Worm (Caenorhabditis elegans) whole organism, L1 larva: ENCODE data around the gene T10B5.8.

Source experiments
- C04F5.9 ChIP-seq: sonication (generic microtip); optimal IDR thresholded peaks from 2 replicates; lab custom pipeline; 2016; ENCODE audit warnings: missing genetic modification characterization, missing compliant biosample characterization
- C34B4.2 ChIP-seq: sonication (generic microtip); optimal IDR thresholded peaks from 2 replicates; lab custom pipeline; 2017; ENCODE audit warnings: mild to moderate bottlenecking, missing genetic modification characterization, missing compliant biosample characterization
- F16B12.6 ChIP-seq: fragments of 150-350 bp; optimal IDR thresholded peaks from 2 replicates; lab custom pipeline; 2014; ENCODE audit warnings: missing biosample characterization, missing genetic modification characterization
- Y116A8C.19 ChIP-seq: sonication (generic microtip); optimal IDR thresholded peaks from 2 replicates; lab custom pipeline; 2016; ENCODE audit warnings: missing compliant biosample characterization, missing genetic modification characterization, borderline replicate concordance
- aha-1 ChIP-seq: fragments of 150-350 bp; optimal IDR thresholded peaks from 2 replicates; lab custom pipeline; 2014; ENCODE audit warnings: missing biosample characterization, missing genetic modification characterization
- alr-1 ChIP-seq: fragments of 200-800 bp; sonication (Bioruptor generic); optimal IDR thresholded peaks from 2 replicates; lab custom pipeline; 2018; ENCODE audit warnings: borderline replicate concordance, mild to moderate bottlenecking, missing genetic modification characterization, missing compliant biosample characterization
- aly-2 ChIP-seq: fragments of 150-350 bp; optimal IDR thresholded peaks from 2 replicates; lab custom pipeline; 2014; ENCODE audit warnings: missing biosample characterization, missing genetic modification characterization
- ceh-63 ChIP-seq: fragments of 200-800 bp; sonication (Bioruptor generic); optimal IDR thresholded peaks from 2 replicates; lab custom pipeline; 2018; ENCODE audit warnings: mild to moderate bottlenecking, missing genetic modification characterization, missing compliant biosample characterization
- ceh-82 ChIP-seq, 3 experiments: fragments of 150-350 bp in 1 of 3; sonication (generic microtip) in 2 of 3; optimal IDR thresholded peaks; 2 replicates each; lab custom pipeline; 2014 to 2017; ENCODE audit warnings: missing biosample characterization in 3 of 3, missing genetic modification characterization in 3 of 3
- ceh-90 ChIP-seq: sonication (generic microtip); optimal IDR thresholded peaks from 2 replicates; lab custom pipeline; 2016; ENCODE audit warnings: missing genetic modification characterization, missing compliant biosample characterization
- dpl-1 ChIP-seq, 3 experiments: fragments of 150-350 bp in 2 of 3; sonication (generic microtip) in 1 of 3; optimal IDR thresholded peaks; 2 replicates each; lab custom pipeline; 2014 to 2017; ENCODE audit warnings: missing biosample characterization in 3 of 3, missing genetic modification characterization in 3 of 3, missing genetic modification reagents in 3 of 3
- dsc-1 ChIP-seq: sonication (generic microtip); optimal IDR thresholded peaks from 2 replicates; lab custom pipeline; 2016; ENCODE audit warnings: mild to moderate bottlenecking, missing genetic modification characterization, missing compliant biosample characterization
- efl-1 ChIP-seq, 4 experiments: fragments of 150-350 bp; optimal IDR thresholded peaks in 3 of 4; peaks in 1 of 4; 1 replicate in 1 of 4; 2 replicates in 3 of 4; lab custom pipeline; 2014; ENCODE audit warnings: missing biosample characterization in 2 of 4, missing genetic modification characterization in 2 of 4, missing genetic modification reagents in 2 of 4
- efl-3 ChIP-seq: fragments of 200-800 bp; sonication (Bioruptor generic); optimal IDR thresholded peaks from 2 replicates; lab custom pipeline; 2018; ENCODE audit warnings: mild to moderate bottlenecking, missing genetic modification characterization, missing compliant biosample characterization
- egl-27 ChIP-seq, 2 experiments: fragments of 150-350 bp in 1 of 2; sonication (generic microtip); optimal IDR thresholded peaks; 3 replicates each; lab custom pipeline; 2017 to 2018; ENCODE audit warnings: missing biosample characterization in 2 of 2, missing genetic modification characterization in 2 of 2, missing genetic modification reagents in 2 of 2
- elt-2 ChIP-seq: sonication (generic microtip); optimal IDR thresholded peaks from 2 replicates; lab custom pipeline; 2016; ENCODE audit warnings: missing genetic modification characterization, mild to moderate bottlenecking, inconsistent platforms, missing compliant biosample characterization, missing genetic modification reagents
- elt-3 ChIP-seq, 6 experiments: fragments of 150-350 bp in 1 of 6; sonication (generic microtip); optimal IDR thresholded peaks; 2 replicates each; lab custom pipeline; 2017 to 2018; ENCODE audit warnings: missing biosample characterization in 6 of 6, missing genetic modification characterization in 6 of 6, inconsistent platforms in 1 of 6
- fkh-4 ChIP-seq: sonication (generic microtip); optimal IDR thresholded peaks from 2 replicates; lab custom pipeline; 2016; ENCODE audit warnings: missing compliant biosample characterization, missing genetic modification characterization, borderline replicate concordance
- hlh-17 ChIP-seq: fragments of 200-800 bp; sonication (Bioruptor generic); optimal IDR thresholded peaks from 2 replicates; lab custom pipeline; 2018; ENCODE audit warnings: missing genetic modification characterization, mild to moderate bottlenecking, missing compliant biosample characterization, moderate library complexity, borderline replicate concordance
- hlh-4 ChIP-seq: sonication (generic microtip); optimal IDR thresholded peaks from 2 replicates; lab custom pipeline; 2016; ENCODE audit warnings: mild to moderate bottlenecking, missing genetic modification characterization, missing compliant biosample characterization
- irx-1 ChIP-seq: sonication (generic microtip); optimal IDR thresholded peaks from 2 replicates; lab custom pipeline; 2016; ENCODE audit warnings: missing genetic modification characterization, missing compliant biosample characterization
- isw-1 ChIP-seq: fragments of 200-800 bp; sonication (Bioruptor generic); IDR thresholded peaks from 2 replicates; pipeline ENCODE4 v1.3.6; 2022; ENCODE audit warnings: missing genetic modification characterization, missing compliant biosample characterization
- jun-1 ChIP-seq: fragments of 150-350 bp; optimal IDR thresholded peaks from 2 replicates; lab custom pipeline; 2014; ENCODE audit warnings: missing biosample characterization, missing genetic modification reagents, missing genetic modification characterization
- lin-13 ChIP-seq: fragments of 150-350 bp; optimal IDR thresholded peaks from 2 replicates; lab custom pipeline; 2014; ENCODE audit warnings: missing biosample characterization, missing genetic modification reagents, missing genetic modification characterization
- lin-14 ChIP-seq: fragments of 200-800 bp; sonication (Bioruptor generic); optimal IDR thresholded peaks from 2 replicates; lab custom pipeline; 2018; ENCODE audit warnings: mild to moderate bottlenecking, missing genetic modification characterization, moderate library complexity, missing compliant biosample characterization
- lin-15B ChIP-seq: fragments of 150-350 bp; sonication (generic microtip); optimal IDR thresholded peaks from 3 replicates; lab custom pipeline; 2014; ENCODE audit warnings: missing biosample characterization, missing genetic modification characterization
- lin-39 ChIP-seq: fragments of 150-350 bp; optimal IDR thresholded peaks from 2 replicates; lab custom pipeline; 2014; ENCODE audit warnings: missing biosample characterization, missing genetic modification reagents, missing genetic modification characterization
- mab-9 ChIP-seq: fragments of 200-800 bp; sonication (Bioruptor generic); IDR thresholded peaks from 2 replicates; pipeline ENCODE4 v1.3.6; 2022; ENCODE audit warnings: missing genetic modification reagents, missing genetic modification characterization, missing compliant biosample characterization
- mef-2 ChIP-seq: fragments of 150-350 bp; optimal IDR thresholded peaks from 2 replicates; lab custom pipeline; 2014; ENCODE audit warnings: missing biosample characterization, missing genetic modification characterization
- mep-1 ChIP-seq: fragments of 150-350 bp; optimal IDR thresholded peaks from 2 replicates; lab custom pipeline; 2014; ENCODE audit warnings: missing biosample characterization, missing genetic modification characterization
- nhr-12 ChIP-seq: sonication (generic microtip); optimal IDR thresholded peaks from 2 replicates; lab custom pipeline; 2017; ENCODE audit warnings: missing biosample characterization, missing genetic modification characterization
- nhr-19 ChIP-seq: fragments of 200-800 bp; sonication (Bioruptor generic); conservative IDR thresholded peaks from 2 replicates; pipeline ENCODE4 v1.3.6; 2022; ENCODE audit warnings: missing genetic modification characterization, missing compliant biosample characterization
- nhr-20 ChIP-seq: sonication (generic microtip); optimal IDR thresholded peaks from 2 replicates; lab custom pipeline; 2016; ENCODE audit warnings: mild to moderate bottlenecking, missing genetic modification characterization, missing compliant biosample characterization
- nhr-237 ChIP-seq: fragments of 150-350 bp; optimal IDR thresholded peaks from 2 replicates; lab custom pipeline; 2014; ENCODE audit warnings: missing biosample characterization, missing genetic modification characterization
- nhr-28 ChIP-seq: fragments of 150-350 bp; optimal IDR thresholded peaks from 2 replicates; lab custom pipeline; 2014; ENCODE audit warnings: missing biosample characterization, missing genetic modification characterization
- nhr-71 ChIP-seq: sonication (generic microtip); optimal IDR thresholded peaks from 2 replicates; lab custom pipeline; 2016; ENCODE audit warnings: mild to moderate bottlenecking, missing genetic modification characterization, moderate library complexity, missing compliant biosample characterization
- nhr-77 ChIP-seq: fragments of 150-350 bp; optimal IDR thresholded peaks from 2 replicates; lab custom pipeline; 2014; ENCODE audit warnings: missing biosample characterization, missing genetic modification characterization
- nhr-85 ChIP-seq: sonication (generic microtip); peaks from one replicate; lab custom pipeline; 2016; ENCODE audit warnings: missing genetic modification characterization, inconsistent platforms, missing compliant biosample characterization
- nhr-90 ChIP-seq: sonication (generic microtip); optimal IDR thresholded peaks from 2 replicates; lab custom pipeline; 2016; ENCODE audit warnings: mild to moderate bottlenecking, missing genetic modification characterization, missing compliant biosample characterization; ENCODE audit not compliant: poor library complexity
- pqm-1 ChIP-seq: sonication (generic microtip); optimal IDR thresholded peaks from 3 replicates; lab custom pipeline; 2017; ENCODE audit warnings: missing biosample characterization, missing genetic modification characterization
- rnt-1 ChIP-seq: sonication (generic microtip); optimal IDR thresholded peaks from 2 replicates; lab custom pipeline; 2016; ENCODE audit warnings: mild to moderate bottlenecking, missing genetic modification characterization, moderate library complexity, missing compliant biosample characterization
- skn-1 ChIP-seq: fragments of 150-350 bp; optimal IDR thresholded peaks from 2 replicates; lab custom pipeline; 2014; ENCODE audit warnings: missing biosample characterization, missing genetic modification characterization
- snpc-4 ChIP-seq: fragments of 150-350 bp; optimal IDR thresholded peaks from 2 replicates; lab custom pipeline; 2014; ENCODE audit warnings: missing biosample characterization, missing genetic modification characterization
- snu-23 ChIP-seq: sonication (generic microtip); optimal IDR thresholded peaks from 2 replicates; lab custom pipeline; 2016; ENCODE audit warnings: missing genetic modification characterization, missing compliant biosample characterization
- sox-4 ChIP-seq: sonication (generic microtip); optimal IDR thresholded peaks from 2 replicates; lab custom pipeline; 2016; ENCODE audit warnings: missing genetic modification characterization, missing compliant biosample characterization
- sup-37 ChIP-seq: fragments of 200-800 bp; sonication (Bioruptor generic); optimal IDR thresholded peaks from 2 replicates; lab custom pipeline; 2018; ENCODE audit warnings: mild to moderate bottlenecking, missing genetic modification characterization, missing compliant biosample characterization
- tbx-2 ChIP-seq: sonication (generic microtip); optimal IDR thresholded peaks from 2 replicates; lab custom pipeline; 2016; ENCODE audit warnings: missing genetic modification characterization, missing compliant biosample characterization
- unc-30 ChIP-seq: sonication (generic microtip); optimal IDR thresholded peaks from 2 replicates; lab custom pipeline; 2017; ENCODE audit warnings: missing biosample characterization, missing genetic modification characterization
- unc-98 ChIP-seq: fragments of 200-800 bp; sonication (Bioruptor generic); IDR thresholded peaks from 2 replicates; pipeline ENCODE4 v1.3.6; 2022; ENCODE audit warnings: missing genetic modification characterization, missing compliant biosample characterization
- vab-15 ChIP-seq: sonication (generic microtip); optimal IDR thresholded peaks from 2 replicates; lab custom pipeline; 2017; ENCODE audit warnings: missing genotype, mild to moderate bottlenecking, missing genetic modification characterization, missing compliant biosample characterization
- zag-1 ChIP-seq: fragments of 150-350 bp; optimal IDR thresholded peaks from 2 replicates; lab custom pipeline; 2014; ENCODE audit warnings: missing biosample characterization, missing genetic modification characterization
- ztf-11 ChIP-seq, 2 experiments: sonication (generic microtip); optimal IDR thresholded peaks; 2 replicates each; lab custom pipeline; 2016 to 2017; ENCODE audit warnings: missing genetic modification characterization in 2 of 2, missing biosample characterization in 1 of 2, missing compliant biosample characterization in 1 of 2

The T10B5.8 gene

ce11 chrV:1892567-1893277 is 50.9 kb downstream of the T10B5.8 start, which contains the start of gene zig-11 (continued):
- TF ChIP-seq dsc-1 (tag; lab: Kevin White, UChicago) (no peak), mef-2 (tag; lab: Kevin White, UChicago) (no peak), F16B12.6 (tag; lab: Kevin White, UChicago) (peak; percentile 81), mab-9 (GFP tag; lab: Robert Waterston, UW) (no peak), tbx-2 (tag; lab: Kevin White, UChicago) (no peak), sox-4 (tag; lab: Kevin White, UChicago) (no peak), sup-37 (GFP tag; lab: Kevin White, UChicago) (no peak), nhr-85 (tag; lab: Kevin White, UChicago) (peak; percentile 76), nhr-19 (GFP tag; lab: Robert Waterston, UW) (no peak), skn-1 (tag; lab: Kevin White, UChicago) (no peak), nhr-77 (tag; lab: Kevin White, UChicago) (no peak), nhr-237 (tag; lab: Kevin White, UChicago) (no peak), ceh-82 (tag; optimal IDR thresholded peaks at IDR 0.05; lab: Kevin White, UChicago) (peak in 1 of 3 experiments; percentile 13), snpc-4 (tag; lab: Kevin White, UChicago) (no peak), irx-1 (no peak), snu-23 (peak; percentile 14), ztf-11 (tag; optimal IDR thresholded peaks at IDR 0.05; lab: Kevin White, UChicago) (no peak), nhr-28 (tag; lab: Kevin White, UChicago) (no peak), mep-1 (tag; lab: Kevin White, UChicago) (peak; percentile 23), nhr-90 (tag; lab: Kevin White, UChicago) (no peak), egl-27 (tag; optimal IDR thresholded peaks at IDR 0.05; lab: Kevin White, UChicago) (no peak), vab-15 (tag; lab: Kevin White, UChicago) (no peak), C34B4.2 (no peak), lin-15B (tag; lab: Kevin White, UChicago) (no peak), isw-1 (GFP tag; lab: Robert Waterston, UW) (no peak), jun-1 (tag; lab: Kevin White, UChicago) (no peak), fkh-4 (no peak), elt-2 (tag; lab: Kevin White, UChicago) (no peak), elt-3 (tag; optimal IDR thresholded peaks at IDR 0.05; lab: Kevin White, UChicago) (no peak), ceh-63 (GFP tag; lab: Kevin White, UChicago) (no peak), unc-30 (tag; lab: Kevin White, UChicago) (no peak), aly-2 (tag; lab: Kevin White, UChicago) (no peak), nhr-71 (tag; lab: Kevin White, UChicago) (peak; percentile 36), Y116A8C.19 (no peak), ceh-90 (tag; lab: Kevin White, UChicago) (no peak), aha-1 (tag; lab: Kevin White, UChicago) (no peak), lin-39 (tag; lab: Kevin White, UChicago) (no peak), hlh-4 (tag; lab: Kevin White, UChicago) (no peak), lin-14 (GFP tag; lab: Kevin White, UChicago) (no peak), C04F5.9 (tag; lab: Kevin White, UChicago) (no peak), nhr-20 (tag; lab: Kevin White, UChicago) (no peak), alr-1 (tag; lab: Kevin White, UChicago) (no peak), unc-98 (GFP tag; lab: Robert Waterston, UW) (no peak), pqm-1 (tag; lab: Kevin White, UChicago) (no peak), efl-3 (GFP tag; lab: Kevin White, UChicago) (no peak), nhr-12 (tag; lab: Kevin White, UChicago) (no peak), dpl-1 (GFP tag; optimal IDR thresholded peaks at IDR 0.05; lab: Kevin White, UChicago) (peak; percentile 71 to 90 (median 84)), rnt-1 (tag; lab: Kevin White, UChicago) (no peak), efl-1 (optimal IDR thresholded peaks at IDR 0.05; lab: Kevin White, UChicago) (peak; percentile 74 to 85), efl-1 (GFP tag; optimal IDR thresholded peaks at IDR 0.05 in 1 of 2; lab: Kevin White, UChicago) (peak; percentile 88 to 98), hlh-17 (GFP tag; lab: Kevin White, UChicago) (no peak), zag-1 (tag; lab: Kevin White, UChicago) (no peak), lin-13 (no peak)
